Worm (Caenorhabditis elegans): ENCODE data around the gene F52E1.9.

ce11 chrV:8400808-8401207 lies 1.7 kb downstream of the F52E1.9 start:
- no peak for TF ChIP-seq med-1 (GFP tag; optimal IDR thresholded peaks at IDR 0.05; ENCODE audit: insufficient read depth)
- TF ChIP-seq flt-1 (GFP tag; IDR thresholded peaks at IDR 0.05): no peak
